Worm (Caenorhabditis elegans): ENCODE data around the gene srd-63.
"Not testable (repeated sequence)": the region's sequence is repeated elsewhere in the genome, so short reads cannot be mapped to it uniquely, and the experiment has no call there.

srd-63 gene

ce11 chrV:16395739-16396138 lies 2.1 kb upstream of the srd-63 start, which contains the start of gene F13A7.12:
Gene F13A7.12 (plus strand): TSS chrV:16396039.
- TF ChIP-seq unc-62 (GFP tag; optimal IDR thresholded peaks at IDR 0.05): no peak

ce11 chrV:16395131-16395530 lies 1.5 kb upstream of the srd-63 start, which contains the start of gene F13A7.11:
Gene F13A7.11 (minus strand): TSS chrV:16395304.
- no peak for TF ChIP-seq unc-62 (GFP tag; optimal IDR thresholded peaks at IDR 0.05)

ce11 chrV:16390655-16391054 lies 3.0 kb downstream of the srd-63 start, which contains the start of gene gst-44:
Gene gst-44 (plus strand): TSS chrV:16390891.
- no peak for TF ChIP-seq unc-62 (GFP tag; optimal IDR thresholded peaks at IDR 0.05)

ce11 chrV:16388268-16388667 lies 5.4 kb downstream of the srd-63 start, which contains the start of gene sri-65:
Gene sri-65 (minus strand): TSS chrV:16388368.
- TF ChIP-seq unc-62 (GFP tag; optimal IDR thresholded peaks at IDR 0.05): no peak

ce11 chrV:16383729-16384128 lies 9.9 kb downstream of the srd-63 start, which contains the start of gene F13A7.7:
Gene F13A7.7 (minus strand): TSS chrV:16383829.
- not testable (repeated sequence) for TF ChIP-seq unc-62 (GFP tag; optimal IDR thresholded peaks at IDR 0.05)

- no peak for TF ChIP-seq unc-62 (GFP tag; optimal IDR thresholded peaks at IDR 0.05)
Observed at ce11 chrV:16382949-16383348, 10.7 kb downstream of the srd-63 start.

ce11 chrV:16377849-16378248 lies 15.8 kb downstream of the srd-63 start, which contains the start of gene F13A7.1:
Gene F13A7.1 (minus strand): TSS chrV:16377949.
- no peak for TF ChIP-seq unc-62 (GFP tag; optimal IDR thresholded peaks at IDR 0.05)

ce11 chrV:16377188-16377587 lies 16.4 kb downstream of the srd-63 start:
- TF ChIP-seq unc-62 (GFP tag; optimal IDR thresholded peaks at IDR 0.05): no peak

ce11 chrV:16376430-16376948 lies 17.1 kb downstream of the srd-63 start:
- no peak for TF ChIP-seq unc-62 (GFP tag; optimal IDR thresholded peaks at IDR 0.05)

ce11 chrV:16374676-16375075 lies 19.0 kb downstream of the srd-63 start, which contains the start of gene srv-34:
Gene srv-34 (minus strand): TSS chrV:16374776.
- no peak for TF ChIP-seq unc-62 (GFP tag; optimal IDR thresholded peaks at IDR 0.05)

ce11 chrV:16370039-16370438 lies 23.6 kb downstream of the srd-63 start:
- TF ChIP-seq unc-62 (GFP tag; optimal IDR thresholded peaks at IDR 0.05): no peak

ce11 chrV:16368143-16368542 lies 25.5 kb downstream of the srd-63 start:
- no peak for TF ChIP-seq unc-62 (GFP tag; optimal IDR thresholded peaks at IDR 0.05)

ce11 chrV:16367575-16367974 lies 26.1 kb downstream of the srd-63 start, which contains the start of gene W08G11.3:
Gene W08G11.3 (plus strand): TSS chrV:16367681.
- TF ChIP-seq unc-62 (GFP tag; optimal IDR thresholded peaks at IDR 0.05): no peak

- no peak for TF ChIP-seq unc-62 (GFP tag; optimal IDR thresholded peaks at IDR 0.05)
Observed at ce11 chrV:16361350-16361749, 32.3 kb downstream of the srd-63 start.

ce11 chrV:16357253-16357652 lies 36.4 kb downstream of the srd-63 start, which contains the start of gene pptr-1:
Gene pptr-1 (plus strand): TSS chrV:16357521.
- TF ChIP-seq unc-62 (GFP tag; optimal IDR thresholded peaks at IDR 0.05): no peak

- TF ChIP-seq unc-62 (GFP tag; optimal IDR thresholded peaks at IDR 0.05): no peak
Observed at ce11 chrV:16356798-16357197, 36.8 kb downstream of the srd-63 start.

- no peak for TF ChIP-seq unc-62 (GFP tag; optimal IDR thresholded peaks at IDR 0.05)
Observed at ce11 chrV:16355941-16356340, 37.7 kb downstream of the srd-63 start.

- TF ChIP-seq unc-62 (GFP tag; optimal IDR thresholded peaks at IDR 0.05): no peak
Observed at ce11 chrV:16354675-16355074, 39.0 kb downstream of the srd-63 start.

All from whole organism, dauer.